Worm (Caenorhabditis elegans): Measurements from ENCODE around the gene C44B7.7.

C44B7.7 gene

DNA sequence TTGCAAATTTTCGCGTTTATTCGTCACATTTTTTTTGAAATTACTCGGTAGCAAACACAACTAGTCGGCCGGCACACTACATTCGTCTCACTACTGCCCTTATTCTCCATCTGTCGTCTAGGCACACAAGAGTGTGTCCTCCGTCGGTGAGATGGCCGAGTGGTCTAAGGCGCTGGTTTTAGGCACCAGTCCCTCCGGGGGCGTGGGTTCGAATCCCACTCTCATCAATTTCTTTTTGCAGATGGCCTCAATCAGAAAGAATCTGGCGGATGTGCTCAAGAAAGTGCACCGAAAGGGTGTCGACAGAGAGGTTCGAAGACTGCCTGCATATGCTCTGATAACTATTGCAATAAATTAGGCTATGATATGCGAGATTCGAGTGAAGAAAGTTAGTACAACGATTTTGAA lies 26.9 kb downstream of the C44B7.7 start (continued):
- no peak for TF ChIP-seq aly-2 (tag; optimal IDR thresholded peaks at IDR 0.05)
- TF ChIP-seq pha-4 (GFP tag; IDR thresholded peaks at IDR 0.05) = peak; percentile 69
- TF ChIP-seq pha-4 (tag; optimal IDR thresholded peaks at IDR 0.05) = no peak
- TF ChIP-seq hif-1 (tag; optimal IDR thresholded peaks at IDR 0.05) = peak; percentile 19 to 58

DNA sequence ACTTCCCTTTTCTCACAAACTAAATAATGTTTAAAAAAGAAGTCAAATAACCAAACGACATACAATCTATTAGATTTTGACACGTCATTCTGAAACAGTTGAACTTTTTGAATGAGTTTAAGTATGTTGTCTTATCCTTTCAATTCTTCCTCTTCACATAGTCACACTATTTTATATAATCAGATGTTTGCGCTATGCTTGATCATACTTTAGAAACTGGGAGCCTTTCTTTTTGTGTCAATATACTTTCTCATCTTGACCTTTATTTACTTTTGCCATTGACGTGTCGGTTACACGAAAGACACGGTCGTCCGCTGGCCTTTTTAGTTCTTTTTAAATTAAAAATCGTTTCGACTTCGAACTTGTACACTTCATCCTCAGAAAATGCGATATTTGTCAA lies 28.0 kb downstream of the C44B7.7 start, which contains the start of gene C04A2.15:
TSS of gene C04A2.15 (plus strand) at position 299 of the 400 bp plus-strand sequence.
- TF ChIP-seq aha-1 (tag) (peak; percentile 21), nhr-77 (tag; optimal IDR thresholded peaks at IDR 0.05) (no peak)

DNA sequence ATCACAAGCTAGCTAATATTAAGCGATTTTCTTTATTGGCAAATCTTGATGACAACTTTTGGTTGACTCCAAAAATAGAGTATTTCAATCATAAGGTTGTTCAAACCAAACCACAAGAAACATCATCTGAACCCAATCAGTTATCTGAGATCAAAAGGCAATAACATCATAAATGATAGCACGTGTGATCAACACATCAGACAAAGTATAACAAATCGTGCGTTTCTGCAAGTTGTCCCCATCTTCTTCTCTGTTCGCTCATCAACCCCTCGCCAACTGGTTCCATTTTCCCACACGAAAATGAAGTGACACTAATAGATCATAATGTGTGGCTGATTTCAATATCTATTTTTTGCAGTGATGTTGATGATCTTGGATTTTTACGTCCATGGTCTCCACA lies 30.7 kb downstream of the C44B7.7 start:
- TF ChIP-seq F37D6.2 (tag; optimal IDR thresholded peaks at IDR 0.05) (no peak), ztf-11 (tag; optimal IDR thresholded peaks at IDR 0.05) (no peak), hlh-11 (tag; optimal IDR thresholded peaks at IDR 0.05) (peak; percentile 89), mep-1 (tag; optimal IDR thresholded peaks at IDR 0.05) (peak; percentile 54), pqm-1 (tag; optimal IDR thresholded peaks at IDR 0.05) (no peak), ZK337.2 (GFP tag; IDR thresholded peaks at IDR 0.05) (no peak), lir-3 (tag; optimal IDR thresholded peaks at IDR 0.05) (no peak), mes-2 (tag; optimal IDR thresholded peaks at IDR 0.05; ENCODE audit: poor library complexity, severe bottlenecking) (peak; percentile 20), saeg-2 (GFP tag; IDR thresholded peaks at IDR 0.05) (no peak), ceh-44 (GFP tag; IDR thresholded peaks at IDR 0.05) (no peak), ceh-62 (tag; optimal IDR thresholded peaks at IDR 0.05) (no peak), nhr-41 (GFP tag; IDR thresholded peaks at IDR 0.05) (peak; percentile 14; the same call in 1 of the 2 replicates), unc-130 (GFP tag; optimal IDR thresholded peaks at IDR 0.05) (no peak), ZK546.5 (tag; optimal IDR thresholded peaks at IDR 0.05) (no peak), hif-1 (tag; optimal IDR thresholded peaks at IDR 0.05) (peak in 1 of 2 experiments; percentile 80), lim-7 (GFP tag; IDR thresholded peaks at IDR 0.05) (no peak), spr-3 (GFP tag; optimal IDR thresholded peaks at IDR 0.05) (no peak), egl-27 (tag; optimal IDR thresholded peaks at IDR 0.05) (peak; percentile 40), snpc-4 (tag; optimal IDR thresholded peaks at IDR 0.05) (no peak), daf-19 (GFP tag; conservative IDR thresholded peaks at IDR 0.05) (no peak), tra-1 (GFP tag; IDR thresholded peaks at IDR 0.05) (0 out of 2 replicates have a peak, but pooled peaks have one; percentile 36), tag-97 (GFP tag; IDR thresholded peaks at IDR 0.05) (no peak), unc-62 (GFP tag; optimal IDR thresholded peaks at IDR 0.05 in 1 of 2) (peak in 1 of 2 experiments; percentile 99), unc-62 (tag; optimal IDR thresholded peaks at IDR 0.05) (no peak), nhr-77 (tag; optimal IDR thresholded peaks at IDR 0.05) (peak; percentile 76), zip-2 (tag; optimal IDR thresholded peaks at IDR 0.05) (no peak), zip-11 (GFP tag; IDR thresholded peaks at IDR 0.05) (no peak), daf-16 (GFP tag; optimal IDR thresholded peaks at IDR 0.05) (peak in 1 of 2 experiments; percentile 67), daf-16 (tag; optimal IDR thresholded peaks at IDR 0.05) (no peak), nhr-10 (tag; optimal IDR thresholded peaks at IDR 0.05) (peak; percentile 47), D1046.2 (GFP tag; IDR thresholded peaks at IDR 0.05) (no peak), aha-1 (tag) (peak; percentile 97), daf-12 (tag; optimal IDR thresholded peaks at IDR 0.05) (no peak), duxl-1 (tag; optimal IDR thresholded peaks at IDR 0.05; ENCODE audit: poor library complexity) (no peak), lin-13 (GFP tag; optimal IDR thresholded peaks at IDR 0.05) (no peak), nhr-42 (GFP tag; IDR thresholded peaks at IDR 0.05) (no peak), zfp-3 (GFP tag; conservative IDR thresholded peaks at IDR 0.05) (no peak), php-3 (GFP tag; IDR thresholded peaks at IDR 0.05) (no peak), unc-39 (tag; optimal IDR thresholded peaks at IDR 0.05) (no peak), nhr-237 (tag; optimal IDR thresholded peaks at IDR 0.05) (no peak), vab-7 (GFP tag; IDR thresholded peaks at IDR 0.05) (no peak), nhr-102 (tag; optimal IDR thresholded peaks at IDR 0.05) (no peak), F44E2.7 (GFP tag; IDR thresholded peaks at IDR 0.05) (no peak), pha-4 (GFP tag; IDR thresholded peaks at IDR 0.05) (no peak), pha-4 (tag; optimal IDR thresholded peaks at IDR 0.05) (no peak), Y75B8A.6 (GFP tag; IDR thresholded peaks at IDR 0.05) (no peak), rbr-2 (tag; optimal IDR thresholded peaks at IDR 0.05) (no peak), nhr-11 (tag; optimal IDR thresholded peaks at IDR 0.05) (peak; percentile 76)
